Worm (Caenorhabditis elegans) whole organism, L4 larva: ENCODE measurements around the gene fkb-1.
A peak's percentile ranks its signal among the peaks of the same experiment; 100 is the strongest.
"Not testable (repeated sequence)": the region's sequence is repeated elsewhere in the genome, so short reads cannot be mapped to it uniquely, and the experiment has no call there.

Experiments
- F10B5.3 ChIP-seq: sonication (generic microtip); optimal IDR thresholded peaks from 2 replicates; lab custom pipeline; 2016; ENCODE audit warnings: mild to moderate bottlenecking, missing genetic modification characterization, missing compliant biosample characterization
- F26F4.8 ChIP-seq: fragments of 200-800 bp; sonication (Bioruptor generic); conservative IDR thresholded peaks from 2 replicates; pipeline ENCODE4 v1.3.6; 2022; ENCODE audit warnings: missing genetic modification characterization, missing compliant biosample characterization
- ZK337.2 ChIP-seq: fragments of 200-800 bp; sonication (Bioruptor generic); IDR thresholded peaks from 2 replicates; pipeline ENCODE4 v1.3.6; 2022; ENCODE audit warnings: missing genetic modification reagents, missing genetic modification characterization, missing compliant biosample characterization
- aha-1 ChIP-seq: fragments of 150-350 bp; peaks from one replicate; lab custom pipeline; 2014; ENCODE audit warnings: missing biosample characterization, missing genetic modification characterization
- aly-2 ChIP-seq: sonication (generic microtip); optimal IDR thresholded peaks from 2 replicates; lab custom pipeline; 2018; ENCODE audit warnings: missing biosample characterization, missing genetic modification characterization
- ama-1 ChIP-seq: fragments of 150-350 bp; optimal IDR thresholded peaks from 2 replicates; lab custom pipeline; 2014; ENCODE audit warnings: inconsistent platforms, mixed read lengths
- attf-4 ChIP-seq: sonication (generic microtip); optimal IDR thresholded peaks from 3 replicates; lab custom pipeline; 2017; ENCODE audit warnings: missing biosample characterization, missing genetic modification characterization
- ceh-20 ChIP-seq: fragments of 200-800 bp; sonication (Bioruptor generic); IDR thresholded peaks from 2 replicates; pipeline ENCODE4 v1.3.6; 2022; ENCODE audit warnings: missing genetic modification reagents, missing genetic modification characterization, missing compliant biosample characterization
- ceh-32 ChIP-seq: sonication (generic microtip); optimal IDR thresholded peaks from 2 replicates; lab custom pipeline; 2016; ENCODE audit warnings: mild to moderate bottlenecking, missing genetic modification characterization, missing compliant biosample characterization; ENCODE audit not compliant: poor library complexity
- ceh-44 ChIP-seq: fragments of 200-800 bp; sonication (Bioruptor generic); IDR thresholded peaks from 2 replicates; pipeline ENCODE4 v1.3.6; 2022; ENCODE audit warnings: missing genetic modification reagents, missing genetic modification characterization, missing compliant biosample characterization
- ceh-62 ChIP-seq: sonication (generic microtip); optimal IDR thresholded peaks from 2 replicates; lab custom pipeline; 2017; ENCODE audit warnings: missing biosample characterization, missing genetic modification characterization
- ceh-82 ChIP-seq: sonication (generic microtip); optimal IDR thresholded peaks from 2 replicates; lab custom pipeline; 2017; ENCODE audit warnings: missing biosample characterization, missing genetic modification characterization
- ctbp-1 ChIP-seq: fragments of 200-800 bp; sonication (Bioruptor generic); IDR thresholded peaks from 2 replicates; pipeline ENCODE4 v1.3.6; 2022; ENCODE audit warnings: missing genetic modification reagents, missing genetic modification characterization, missing compliant biosample characterization
- daf-12 ChIP-seq: fragments of 150-350 bp; optimal IDR thresholded peaks from 2 replicates; lab custom pipeline; 2014; ENCODE audit warnings: missing biosample characterization, missing genetic modification reagents, missing genetic modification characterization
- daf-16 ChIP-seq, 3 experiments: sonication (generic microtip); optimal IDR thresholded peaks; 2 replicates each; lab custom pipeline; 2016 to 2017; ENCODE audit warnings: missing genetic modification characterization in 3 of 3, missing genetic modification reagents in 3 of 3, mild to moderate bottlenecking in 2 of 3, missing compliant biosample characterization in 2 of 3, missing biosample characterization in 1 of 3, moderate library complexity in 1 of 3
- daf-19 ChIP-seq: fragments of 200-800 bp; sonication (Bioruptor generic); conservative IDR thresholded peaks from 2 replicates; pipeline ENCODE4 v1.3.6; 2022; ENCODE audit warnings: missing genetic modification characterization, missing compliant biosample characterization
- dmd-6 ChIP-seq: fragments of 200-800 bp; sonication (Bioruptor generic); IDR thresholded peaks from 2 replicates; pipeline ENCODE4 v1.3.6; 2022; ENCODE audit warnings: missing genetic modification reagents, missing genetic modification characterization, missing compliant biosample characterization
- dve-1 ChIP-seq: sonication (generic microtip); optimal IDR thresholded peaks from 2 replicates; lab custom pipeline; 2017; ENCODE audit warnings: antibody characterized with exemption, mild to moderate bottlenecking, missing genetic modification characterization, missing compliant biosample characterization; ENCODE audit not compliant: insufficient read depth
- egl-27 ChIP-seq: sonication (generic microtip); optimal IDR thresholded peaks from 3 replicates; lab custom pipeline; 2017; ENCODE audit warnings: missing biosample characterization, missing genetic modification reagents, missing genetic modification characterization
- hlh-11 ChIP-seq: fragments of 200-800 bp; sonication (Bioruptor generic); optimal IDR thresholded peaks from 2 replicates; lab custom pipeline; 2018; ENCODE audit warnings: mild to moderate bottlenecking, missing genetic modification characterization, missing compliant biosample characterization
- hlh-30 ChIP-seq: sonication (generic microtip); optimal IDR thresholded peaks from 2 replicates; lab custom pipeline; 2017; ENCODE audit warnings: antibody characterized with exemption, mild to moderate bottlenecking, missing genetic modification characterization, missing compliant biosample characterization; ENCODE audit not compliant: insufficient read depth
- jun-1 ChIP-seq: fragments of 150-350 bp; optimal IDR thresholded peaks from 2 replicates; lab custom pipeline; 2014; ENCODE audit warnings: missing biosample characterization, missing genetic modification reagents, missing genetic modification characterization
- lin-15B ChIP-seq: fragments of 150-350 bp; sonication (generic microtip); optimal IDR thresholded peaks from 3 replicates; lab custom pipeline; 2014; ENCODE audit warnings: missing biosample characterization, missing genetic modification characterization
- lin-29 ChIP-seq: fragments of 200-800 bp; sonication (Bioruptor generic); IDR thresholded peaks from 2 replicates; pipeline ENCODE4 v1.3.6; 2022; ENCODE audit warnings: missing genetic modification reagents, missing genetic modification characterization, missing compliant biosample characterization
- lir-3 ChIP-seq: sonication (generic microtip); optimal IDR thresholded peaks from 2 replicates; lab custom pipeline; 2016; ENCODE audit warnings: mild to moderate bottlenecking, missing genetic modification characterization, missing compliant biosample characterization
- lsy-2 ChIP-seq, 2 experiments: fragments of 150-350 bp in 1 of 2; sonication (generic microtip) in 1 of 2; optimal IDR thresholded peaks; 2 replicates each; lab custom pipeline; 2014 to 2017; ENCODE audit warnings: missing biosample characterization in 2 of 2, missing genetic modification characterization in 2 of 2
- madf-9 ChIP-seq: fragments of 200-800 bp; sonication (Bioruptor generic); conservative IDR thresholded peaks from 2 replicates; pipeline ENCODE4 v1.3.6; 2022; ENCODE audit warnings: missing genetic modification reagents, missing genetic modification characterization, missing compliant biosample characterization
- mdl-1 ChIP-seq, 2 experiments: fragments of 150-350 bp in 1 of 2; sonication (generic microtip) in 1 of 2; optimal IDR thresholded peaks; 2 replicates each; lab custom pipeline; 2014 to 2017; ENCODE audit warnings: missing biosample characterization in 2 of 2, missing genetic modification characterization in 2 of 2
- mes-2 ChIP-seq: sonication (generic microtip); optimal IDR thresholded peaks from 2 replicates; lab custom pipeline; 2016; ENCODE audit warnings: missing genotype, mild to moderate bottlenecking, missing genetic modification characterization, missing compliant biosample characterization; ENCODE audit not compliant: poor library complexity, severe bottlenecking
- mxl-3 ChIP-seq: fragments of 200-800 bp; sonication (Bioruptor generic); optimal IDR thresholded peaks from 2 replicates; lab custom pipeline; 2018; ENCODE audit warnings: mild to moderate bottlenecking, missing genetic modification characterization, missing compliant biosample characterization
- nhr-111 ChIP-seq: fragments of 200-800 bp; sonication (Bioruptor generic); optimal IDR thresholded peaks from 2 replicates; lab custom pipeline; 2018; ENCODE audit warnings: mild to moderate bottlenecking, missing genetic modification characterization, missing compliant biosample characterization
- nhr-28 ChIP-seq: fragments of 150-350 bp; optimal IDR thresholded peaks from 2 replicates; lab custom pipeline; 2014; ENCODE audit warnings: missing biosample characterization, missing genetic modification characterization
- php-3 ChIP-seq: fragments of 200-800 bp; sonication (Bioruptor generic); IDR thresholded peaks from 2 replicates; pipeline ENCODE4 v1.3.6; 2022; ENCODE audit warnings: missing genetic modification reagents, missing genetic modification characterization, missing compliant biosample characterization
- pqm-1 ChIP-seq: sonication (generic microtip); optimal IDR thresholded peaks from 2 replicates; lab custom pipeline; 2017; ENCODE audit warnings: missing biosample characterization, missing genetic modification characterization
- rbr-2 ChIP-seq: sonication (generic microtip); optimal IDR thresholded peaks from 2 replicates; lab custom pipeline; 2016; ENCODE audit warnings: missing genotype, missing genetic modification characterization, missing compliant biosample characterization
- saeg-2 ChIP-seq: fragments of 200-800 bp; sonication (Bioruptor generic); IDR thresholded peaks from 2 replicates; pipeline ENCODE4 v1.3.6; 2022; ENCODE audit warnings: missing genetic modification reagents, missing genetic modification characterization, missing compliant biosample characterization
- sdz-12 ChIP-seq: fragments of 200-800 bp; sonication (Bioruptor generic); optimal IDR thresholded peaks from 2 replicates; lab custom pipeline; 2018; ENCODE audit warnings: mild to moderate bottlenecking, missing genetic modification characterization, missing compliant biosample characterization
- set-16 ChIP-seq: fragments of 200-800 bp; sonication (Bioruptor generic); IDR thresholded peaks from 2 replicates; pipeline ENCODE4 v1.3.6; 2022; ENCODE audit warnings: missing genetic modification reagents, missing genetic modification characterization, missing compliant biosample characterization
- snpc-1.2 ChIP-seq: fragments of 200-800 bp; sonication (Bioruptor generic); IDR thresholded peaks from 2 replicates; pipeline ENCODE4 v1.3.6; 2022; ENCODE audit warnings: missing genetic modification reagents, missing genetic modification characterization, missing compliant biosample characterization
- snpc-4 ChIP-seq: fragments of 150-350 bp; optimal IDR thresholded peaks from 2 replicates; lab custom pipeline; 2014; ENCODE audit warnings: missing biosample characterization, missing genetic modification characterization
- spr-3 ChIP-seq: fragments of 200-800 bp; sonication (Bioruptor generic); optimal IDR thresholded peaks from 2 replicates; lab custom pipeline; 2018; ENCODE audit warnings: mild to moderate bottlenecking, missing genetic modification characterization, missing compliant biosample characterization
- tra-1 ChIP-seq: fragments of 200-800 bp; sonication (Bioruptor generic); IDR thresholded peaks from 2 replicates; pipeline ENCODE4 v1.3.6; 2022; ENCODE audit warnings: missing genetic modification reagents, missing genetic modification characterization, missing compliant biosample characterization
- unc-62 ChIP-seq, 3 experiments: fragments of 150-350 bp in 1 of 3; sonication (generic microtip); optimal IDR thresholded peaks in 2 of 3; peaks in 1 of 3; 1 replicate in 1 of 3; 2 replicates in 2 of 3; lab custom pipeline; 2014 to 2017; ENCODE audit warnings: missing biosample characterization in 3 of 3, missing genetic modification characterization in 3 of 3, missing genetic modification reagents in 3 of 3, missing genotype in 1 of 3
- vab-7 ChIP-seq: fragments of 200-800 bp; sonication (Bioruptor generic); IDR thresholded peaks from 2 replicates; pipeline ENCODE4 v1.3.6; 2022; ENCODE audit warnings: missing genetic modification reagents, missing genetic modification characterization, missing compliant biosample characterization
- zag-1 ChIP-seq: fragments of 150-350 bp; optimal IDR thresholded peaks from 2 replicates; lab custom pipeline; 2014; ENCODE audit warnings: missing biosample characterization, missing genetic modification characterization
- zfp-3 ChIP-seq: fragments of 200-800 bp; sonication (Bioruptor generic); conservative IDR thresholded peaks from 2 replicates; pipeline ENCODE4 v1.3.6; 2022; ENCODE audit warnings: missing genetic modification reagents, missing genetic modification characterization, missing compliant biosample characterization

Gene fkb-1

ce11 chrIV:11070895-11071294, 34.5 kb downstream of the fkb-1 start:
- TF ChIP-seq zag-1 (tag; lab: Kevin White, UChicago) (peak; percentile 46), unc-62 (GFP tag; optimal IDR thresholded peaks at IDR 0.05 in 1 of 2; lab: Kevin White, UChicago) (peak in 1 of 2 experiments; percentile 96)
- not testable (repeated sequence) for TF ChIP-seq unc-62 (tag; optimal IDR thresholded peaks at IDR 0.05; lab: Kevin White, UChicago)

ce11 chrIV:11078482-11078881, 42.1 kb downstream of the fkb-1 start, which contains the start of gene Y5F2A.4:
Gene Y5F2A.4 (minus strand): TSS chrIV:11078582.
- TF ChIP-seq lin-29 (no peak), daf-19 (GFP tag; lab: Robert Waterston, UW) (no peak), F26F4.8 (GFP tag; lab: Robert Waterston, UW) (no peak), lin-15B (tag; lab: Kevin White, UChicago) (no peak), attf-4 (tag; lab: Kevin White, UChicago) (no peak), snpc-4 (tag; lab: Kevin White, UChicago) (no peak), mes-2 (no peak), zfp-3 (no peak), ceh-32 (no peak)
- TF ChIP-seq, all 104 proteins: peak for 0

ce11 chrIV:11080823-11081285, 44.5 kb downstream of the fkb-1 start, which contains the start of gene atg-7:
Gene atg-7 (minus strand): TSS chrIV:11081055.
- no peak for TF ChIP-seq rbr-2 (tag; lab: Kevin White, UChicago)
- no peak for TF ChIP-seq hlh-11 (tag; lab: Kevin White, UChicago)
- no peak for TF ChIP-seq ceh-62 (tag; lab: Kevin White, UChicago)
- TF ChIP-seq ceh-82 = no peak
- TF ChIP-seq ceh-20 (GFP tag; lab: Robert Waterston, UW) = no peak
- TF ChIP-seq unc-62 (GFP tag; optimal IDR thresholded peaks at IDR 0.05 in 1 of 2; lab: Kevin White, UChicago) = peak in 1 of 2 experiments; percentile 77
- TF ChIP-seq unc-62 (tag; optimal IDR thresholded peaks at IDR 0.05; lab: Kevin White, UChicago) = no peak
- TF ChIP-seq aly-2 = no peak
- no peak for TF ChIP-seq mxl-3 (GFP tag; lab: Kevin White, UChicago)
- peak in 1 of 2 experiments; percentile 5 for TF ChIP-seq mdl-1 (tag; optimal IDR thresholded peaks at IDR 0.05; lab: Kevin White, UChicago)
- TF ChIP-seq dmd-6 (GFP tag; lab: Robert Waterston, UW) = peak; percentile 13; the same call in 1 of the 2 replicates
- peak; percentile 70 for TF ChIP-seq spr-3 (GFP tag; lab: Kevin White, UChicago)
- TF ChIP-seq php-3 = peak; percentile 23; the same call in 1 of the 2 replicates
- no peak for TF ChIP-seq ceh-44 (GFP tag; lab: Robert Waterston, UW)
- peak; percentile 22; the same call in 1 of the 2 replicates for TF ChIP-seq lin-29
- no peak for TF ChIP-seq lir-3 (tag; lab: Kevin White, UChicago)
- TF ChIP-seq daf-16 (GFP tag; optimal IDR thresholded peaks at IDR 0.05; lab: Kevin White, UChicago) = no peak
- peak; percentile 51 for TF ChIP-seq daf-16 (tag; optimal IDR thresholded peaks at IDR 0.05; lab: Kevin White, UChicago)
- TF ChIP-seq jun-1 (tag; lab: Kevin White, UChicago) = no peak
- no peak for TF ChIP-seq snpc-4 (tag; lab: Kevin White, UChicago)
- TF ChIP-seq tra-1 (GFP tag; lab: Robert Waterston, UW) = no peak
- TF ChIP-seq pqm-1 = no peak
- no peak for TF ChIP-seq ZK337.2
- TF ChIP-seq F10B5.3 (tag; lab: Kevin White, UChicago) = no peak
- TF ChIP-seq nhr-28 (tag; lab: Kevin White, UChicago) = no peak
- TF ChIP-seq snpc-1.2 (GFP tag; lab: Robert Waterston, UW) = no peak
- no peak for TF ChIP-seq F26F4.8 (GFP tag; lab: Robert Waterston, UW)
- peak in 1 of 2 experiments; percentile 21 for TF ChIP-seq lsy-2 (tag; optimal IDR thresholded peaks at IDR 0.05; lab: Kevin White, UChicago)
- no peak for TF ChIP-seq daf-12 (tag; lab: Kevin White, UChicago)
- no peak for TF ChIP-seq set-16 (GFP tag; lab: Robert Waterston, UW)
- TF ChIP-seq aha-1 = no peak
- TF ChIP-seq saeg-2 = no peak
- peak; percentile 83 for TF ChIP-seq ama-1
- TF ChIP-seq hlh-30 (tag; lab: Kevin White, UChicago) = no peak
- TF ChIP-seq nhr-111 = no peak
- 0 out of 2 replicates have a peak, but pooled peaks have one; percentile 25 for TF ChIP-seq ctbp-1
- TF ChIP-seq egl-27 (tag; lab: Kevin White, UChicago) = no peak
- TF ChIP-seq madf-9 (GFP tag; lab: Robert Waterston, UW) = no peak
- TF ChIP-seq vab-7 (GFP tag; lab: Robert Waterston, UW) = no peak
- TF ChIP-seq sdz-12 = no peak
- peak; percentile 61 for TF ChIP-seq dve-1 (tag; lab: Kevin White, UChicago)
